Worm (Caenorhabditis elegans) whole organism, L1 larva: ENCODE measurements around the gene T11G6.5.

ENCODE experiments used
- C04F5.9 ChIP-seq: sonication (generic microtip); optimal IDR thresholded peaks from 2 replicates; lab custom pipeline; 2016; ENCODE audit warnings: missing genetic modification characterization, missing compliant biosample characterization
- ama-1 ChIP-seq: fragments of 150-350 bp; optimal IDR thresholded peaks from 2 replicates; lab custom pipeline; 2014
- irx-1 ChIP-seq: sonication (generic microtip); optimal IDR thresholded peaks from 2 replicates; lab custom pipeline; 2016; ENCODE audit warnings: missing genetic modification characterization, missing compliant biosample characterization
- mep-1 ChIP-seq: fragments of 150-350 bp; optimal IDR thresholded peaks from 2 replicates; lab custom pipeline; 2014; ENCODE audit warnings: missing biosample characterization, missing genetic modification characterization
- nhr-12 ChIP-seq: sonication (generic microtip); optimal IDR thresholded peaks from 2 replicates; lab custom pipeline; 2017; ENCODE audit warnings: missing biosample characterization, missing genetic modification characterization
- skn-1 ChIP-seq: fragments of 150-350 bp; optimal IDR thresholded peaks from 2 replicates; lab custom pipeline; 2014; ENCODE audit warnings: missing biosample characterization, missing genetic modification characterization
- unc-130 ChIP-seq: fragments of 150-350 bp; optimal IDR thresholded peaks from 2 replicates; lab custom pipeline; 2017; ENCODE audit warnings: missing biosample characterization, missing genetic modification characterization, inconsistent platforms
- unc-62 ChIP-seq: fragments of 150-350 bp; optimal IDR thresholded peaks from 2 replicates; lab custom pipeline; 2014; ENCODE audit warnings: missing biosample characterization, missing genetic modification reagents, missing genetic modification characterization
- zag-1 ChIP-seq: fragments of 150-350 bp; optimal IDR thresholded peaks from 2 replicates; lab custom pipeline; 2014; ENCODE audit warnings: missing biosample characterization, missing genetic modification characterization
- ztf-11 ChIP-seq, 2 experiments: sonication (generic microtip); optimal IDR thresholded peaks; 2 replicates each; lab custom pipeline; 2016 to 2017; ENCODE audit warnings: missing genetic modification characterization in 2 of 2, missing biosample characterization in 1 of 2, missing compliant biosample characterization in 1 of 2

DNA sequence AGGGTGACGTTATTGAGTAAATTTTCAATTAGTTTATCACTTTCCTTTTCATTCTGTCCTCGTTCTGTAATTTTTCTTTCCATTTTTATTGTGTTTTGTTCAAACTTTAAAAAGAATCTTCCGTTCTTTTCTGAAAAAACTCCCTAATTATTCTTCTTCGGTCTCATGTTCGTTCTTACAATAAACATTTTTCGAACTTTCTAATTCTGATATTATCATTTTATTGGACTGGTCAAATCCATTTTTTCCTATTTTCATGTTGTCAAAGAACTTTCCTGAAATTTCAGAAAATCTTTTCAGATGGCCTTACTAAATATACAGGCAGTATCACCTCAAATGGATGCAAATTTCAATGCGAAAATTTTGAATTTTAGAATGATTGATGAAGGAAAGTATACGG is 21.5 kb upstream of the T11G6.5 start, which contains the start of gene nish-1:
- no peak for TF ChIP-seq ztf-11 (tag; optimal IDR thresholded peaks at IDR 0.05; lab: Kevin White, UChicago)
- no peak for TF ChIP-seq unc-62
- TF ChIP-seq ama-1 (lab: Kevin White, UChicago), result no peak
- TF ChIP-seq nhr-12 (tag; lab: Kevin White, UChicago), result no peak
- TF ChIP-seq mep-1 (tag; lab: Kevin White, UChicago), result no peak
- no peak for TF ChIP-seq C04F5.9 (tag; lab: Kevin White, UChicago)
- TF ChIP-seq skn-1 (tag; lab: Kevin White, UChicago), result no peak
- no peak for TF ChIP-seq irx-1 (tag; lab: Kevin White, UChicago)
- TF ChIP-seq unc-130 (tag; lab: Kevin White, UChicago), result no peak
- TF ChIP-seq zag-1 (tag; lab: Kevin White, UChicago), result no peak
